Fruit fly (Drosophila melanogaster) whole organism: ENCODE measurements around the gene Muc12Ea.

ENCODE experiments used
- Dll ChIP-seq: fragments of >200 bp; optimal IDR thresholded peaks from 2 replicates; lab custom pipeline; 2017
- psq ChIP-seq: fragments of >200 bp; optimal IDR thresholded peaks from 2 replicates; lab custom pipeline; 2017

- no peak for TF ChIP-seq Dll (lab: Kevin White, UChicago)
- TF ChIP-seq psq (lab: Kevin White, UChicago) = no peak
Measured at dm6 chrX:14260863-14261262, 16.7 kb upstream of the Muc12Ea start, which contains the start of the genes CG46317 and Tat.
